Worm (Caenorhabditis elegans): Measurements from ENCODE around the gene srsx-11.

The srsx-11 gene

DNA sequence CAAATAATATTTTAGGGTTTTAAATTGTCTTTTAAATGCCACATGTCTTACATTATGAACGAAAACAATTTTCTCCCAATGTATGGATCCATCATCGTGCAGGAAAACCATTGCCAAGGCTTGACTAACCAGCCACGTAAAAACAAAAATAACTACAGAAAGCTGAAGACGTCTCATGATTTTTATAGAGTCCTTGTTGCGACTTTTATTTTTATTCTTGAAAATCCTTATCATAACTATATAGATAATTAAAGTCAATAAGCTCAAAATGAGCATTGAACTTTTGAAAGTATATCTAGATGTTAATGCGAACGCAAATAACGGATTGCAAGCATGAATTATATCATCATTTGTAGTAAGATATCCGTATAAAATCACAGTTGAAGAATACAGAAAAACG, 1.1 kb upstream of the srsx-11 start:
- TF ChIP-seq zip-4 (GFP tag; optimal IDR thresholded peaks at IDR 0.05) (no peak), ceh-88 (GFP tag; IDR thresholded peaks at IDR 0.05) (no peak), ets-5 (GFP tag; IDR thresholded peaks at IDR 0.05) (no peak), nhr-84 (tag; optimal IDR thresholded peaks at IDR 0.05) (no peak), isw-1 (GFP tag; IDR thresholded peaks at IDR 0.05) (no peak), dsc-1 (tag; optimal IDR thresholded peaks at IDR 0.05) (no peak), grh-1 (GFP tag; IDR thresholded peaks at IDR 0.05) (no peak), ceh-63 (GFP tag; optimal IDR thresholded peaks at IDR 0.05) (no peak), C16A3.4 (tag; optimal IDR thresholded peaks at IDR 0.05) (no peak), ces-1 (GFP tag; optimal IDR thresholded peaks at IDR 0.05) (no peak), nhr-71 (tag; optimal IDR thresholded peaks at IDR 0.05) (no peak), egl-27 (tag; optimal IDR thresholded peaks at IDR 0.05) (no peak)

DNA sequence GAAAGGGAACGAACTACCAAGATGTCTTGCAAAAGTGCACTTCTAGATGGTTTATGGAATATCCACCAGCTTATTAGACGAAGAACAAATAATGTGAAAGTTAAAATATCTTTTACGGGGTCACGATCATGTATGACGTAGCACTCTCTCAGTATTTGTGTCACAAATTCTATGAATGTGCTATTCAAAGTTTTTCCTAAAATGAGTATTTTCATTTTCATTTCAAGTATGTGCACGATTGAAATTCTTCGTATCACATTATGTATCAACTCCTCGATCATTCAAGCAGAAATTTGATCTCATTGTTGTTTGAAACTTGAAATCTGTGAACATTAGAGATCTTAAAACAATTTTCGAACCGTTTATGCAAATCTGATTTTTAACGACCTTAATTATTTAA, 1.4 kb downstream of the srsx-11 start:
- no peak for TF ChIP-seq nhr-28 (tag; optimal IDR thresholded peaks at IDR 0.05)
- TF ChIP-seq nhr-77 (tag; optimal IDR thresholded peaks at IDR 0.05), result no peak
- peak; percentile 67 for TF ChIP-seq fkh-8 (tag; optimal IDR thresholded peaks at IDR 0.05)
- no peak for TF ChIP-seq alr-1 (tag; optimal IDR thresholded peaks at IDR 0.05; ENCODE audit: borderline replicate concordance)
- TF ChIP-seq jun-1 (tag; optimal IDR thresholded peaks at IDR 0.05), result no peak
- no peak for TF ChIP-seq mdl-1 (tag; optimal IDR thresholded peaks at IDR 0.05)
- TF ChIP-seq nhr-11 (tag; optimal IDR thresholded peaks at IDR 0.05), result peak; percentile 7
- no peak for TF ChIP-seq snu-23 (GFP tag; optimal IDR thresholded peaks at IDR 0.05)
- TF ChIP-seq sox-4 (tag; optimal IDR thresholded peaks at IDR 0.05), result peak; percentile 67
- TF ChIP-seq efl-3 (GFP tag; optimal IDR thresholded peaks at IDR 0.05), result no peak
- no peak for TF ChIP-seq rnt-1 (tag; optimal IDR thresholded peaks at IDR 0.05)
- TF ChIP-seq tbx-2 (tag; optimal IDR thresholded peaks at IDR 0.05), result no peak
- no peak for TF ChIP-seq isw-1 (GFP tag; IDR thresholded peaks at IDR 0.05)
- TF ChIP-seq xbp-1 (tag; optimal IDR thresholded peaks at IDR 0.05), result no peak

DNA sequence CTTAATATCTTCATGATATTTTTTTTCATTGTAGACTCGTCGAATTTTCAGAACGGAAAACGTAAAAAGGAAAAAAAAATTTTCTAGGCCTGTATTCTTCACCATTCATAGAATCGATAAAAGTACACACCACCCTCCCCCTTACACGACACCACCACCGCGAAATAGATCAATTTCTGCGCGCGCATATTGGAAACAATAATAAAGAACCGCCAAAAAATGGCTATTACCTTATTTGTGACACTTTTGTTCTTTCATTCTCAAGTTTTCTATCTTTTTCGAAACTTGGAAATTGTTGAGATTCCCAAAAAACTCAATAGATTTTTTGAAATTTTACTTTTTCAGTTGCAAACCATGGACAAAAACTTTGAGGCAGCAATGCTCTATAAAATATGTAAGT, 3.8 kb downstream of the srsx-11 start, which contains the start of gene F26G5.1:
TSS of gene F26G5.1 (plus strand) at position 339 of the 400 bp plus-strand sequence.
- TF ChIP-seq pqm-1 (tag; optimal IDR thresholded peaks at IDR 0.05) (no peak), sup-37 (GFP tag; optimal IDR thresholded peaks at IDR 0.05) (no peak), nhr-85 (tag) (no peak), sptf-1 (tag; optimal IDR thresholded peaks at IDR 0.05) (no peak)

DNA sequence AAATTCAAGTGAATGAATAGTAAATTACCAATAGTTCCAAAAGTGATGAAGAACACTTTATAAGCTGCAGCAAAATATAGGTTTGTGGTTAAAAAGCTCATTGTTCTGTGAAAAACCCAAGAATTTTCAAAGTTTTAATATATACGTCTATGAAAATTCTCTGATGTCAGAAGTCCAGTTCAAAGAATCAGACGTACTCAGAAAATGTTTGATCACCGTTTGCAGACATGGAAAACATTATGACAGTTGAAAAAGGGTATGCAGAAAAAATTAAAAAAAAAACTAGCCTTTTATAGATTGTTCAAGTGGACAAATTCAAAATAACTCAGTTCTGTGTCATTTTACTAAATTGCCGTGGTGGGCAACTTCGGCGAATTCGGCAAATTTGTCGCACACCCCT, 4.3 kb downstream of the srsx-11 start, which contains the start of gene srsx-10:
TSS of gene srsx-10 (minus strand) at position 101 of the 400 bp plus-strand sequence.
- TF ChIP-seq sox-4 (tag; optimal IDR thresholded peaks at IDR 0.05) (peak; percentile 29), snpc-4 (tag; optimal IDR thresholded peaks at IDR 0.05) (no peak), nhr-71 (tag; optimal IDR thresholded peaks at IDR 0.05) (peak; percentile 22)

DNA sequence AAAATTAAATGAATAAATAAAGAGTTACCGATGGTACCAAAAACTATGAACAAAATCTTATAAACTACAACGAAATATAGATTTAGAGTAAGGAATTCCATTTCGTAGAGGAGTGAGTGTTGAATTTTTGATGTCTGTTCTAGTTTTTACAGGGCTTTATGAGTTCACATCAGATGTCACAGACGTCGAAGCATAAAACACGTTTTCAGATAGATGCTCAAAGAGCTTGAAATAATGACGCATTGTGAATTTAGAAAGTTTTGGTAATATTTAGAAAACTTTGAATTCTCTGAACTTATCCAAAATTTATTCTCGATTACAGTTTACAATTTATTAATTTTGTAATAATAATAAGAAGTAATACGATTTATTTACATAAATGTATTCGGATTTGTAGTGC, 6.0 kb downstream of the srsx-11 start, which contains the start of gene srsx-9:
TSS of gene srsx-9 (minus strand) at position 101 of the 400 bp plus-strand sequence.
- TF ChIP-seq tbx-2 (tag; optimal IDR thresholded peaks at IDR 0.05), result no peak

DNA sequence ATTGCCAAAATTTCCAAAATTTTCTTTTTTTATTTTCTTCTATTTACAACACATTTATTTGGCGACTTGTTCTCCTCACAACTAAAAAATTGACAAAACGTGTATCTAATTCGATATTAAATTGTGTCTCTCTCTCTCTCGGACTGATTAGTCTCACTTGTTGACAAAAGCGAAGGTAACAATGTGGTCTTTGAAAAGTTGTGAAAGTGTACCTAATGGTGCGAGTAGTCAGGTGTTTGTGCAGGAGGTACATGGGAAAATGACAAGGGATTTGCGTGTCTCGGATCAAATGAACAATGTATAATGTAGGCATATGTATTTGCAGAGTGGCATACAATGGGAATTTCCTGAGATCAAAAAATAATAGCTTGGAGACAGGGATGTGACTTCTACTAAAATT, 9.5 kb downstream of the srsx-11 start:
- TF ChIP-seq nhr-20 (tag; optimal IDR thresholded peaks at IDR 0.05), result peak; percentile 35
- TF ChIP-seq lin-35 (GFP tag; optimal IDR thresholded peaks at IDR 0.05), result peak in 1 of 2 experiments; percentile 48
- peak in 1 of 6 experiments; percentile 25 for TF ChIP-seq elt-3 (tag; optimal IDR thresholded peaks at IDR 0.05)
- no peak for TF ChIP-seq lin-15B (tag; optimal IDR thresholded peaks at IDR 0.05)
- TF ChIP-seq grh-1 (GFP tag; IDR thresholded peaks at IDR 0.05), result no peak
- peak; percentile 79 for TF ChIP-seq blmp-1 (tag; optimal IDR thresholded peaks at IDR 0.05)
- TF ChIP-seq nhr-237 (tag; optimal IDR thresholded peaks at IDR 0.05), result no peak
- no peak for TF ChIP-seq ztf-11 (tag; optimal IDR thresholded peaks at IDR 0.05)
- TF ChIP-seq ceh-82 (tag; optimal IDR thresholded peaks at IDR 0.05), result no peak
- peak; percentile 22 for TF ChIP-seq nhr-71 (tag; optimal IDR thresholded peaks at IDR 0.05)
- peak; percentile 14 for TF ChIP-seq elt-2 (tag; optimal IDR thresholded peaks at IDR 0.05)
- TF ChIP-seq xbp-1 (tag; optimal IDR thresholded peaks at IDR 0.05), result no peak
- TF ChIP-seq egl-13 (tag; optimal IDR thresholded peaks at IDR 0.05), result no peak
- peak; percentile 19 for TF ChIP-seq fkh-8 (tag; optimal IDR thresholded peaks at IDR 0.05)
- TF ChIP-seq hlh-4 (tag; optimal IDR thresholded peaks at IDR 0.05), result no peak
- no peak for TF ChIP-seq nhr-85 (tag)
- TF ChIP-seq nhr-84 (tag; optimal IDR thresholded peaks at IDR 0.05), result no peak
- TF ChIP-seq Y116A8C.19 (tag; optimal IDR thresholded peaks at IDR 0.05; ENCODE audit: borderline replicate concordance), result no peak
- TF ChIP-seq nhr-76 (tag; optimal IDR thresholded peaks at IDR 0.05), result no peak
- TF ChIP-seq F16B12.6 (tag; optimal IDR thresholded peaks at IDR 0.05), result no peak
- TF ChIP-seq mdl-1 (tag; optimal IDR thresholded peaks at IDR 0.05), result peak in 1 of 2 experiments; percentile 5

Measured in whole organism, L1 larva.